Worm (Caenorhabditis elegans) whole organism, L4/young adult: ENCODE data around the gene lec-8.

Source experiments
- W03F9.2 ChIP-seq: fragments of 150-350 bp; optimal IDR thresholded peaks from 2 replicates; lab custom pipeline; 2014; ENCODE audit warnings: missing biosample characterization, missing genetic modification characterization
- dao-5 ChIP-seq: sonication (generic microtip); optimal IDR thresholded peaks from 2 replicates; lab custom pipeline; 2016; ENCODE audit warnings: missing genotype, missing genetic modification characterization, moderate library complexity, missing compliant biosample characterization
- him-1 ChIP-seq: sonication (generic microtip); optimal IDR thresholded peaks from 2 replicates; lab custom pipeline; 2016; ENCODE audit warnings: missing genotype, missing genetic modification reagents, missing genetic modification characterization, missing compliant biosample characterization

DNA sequence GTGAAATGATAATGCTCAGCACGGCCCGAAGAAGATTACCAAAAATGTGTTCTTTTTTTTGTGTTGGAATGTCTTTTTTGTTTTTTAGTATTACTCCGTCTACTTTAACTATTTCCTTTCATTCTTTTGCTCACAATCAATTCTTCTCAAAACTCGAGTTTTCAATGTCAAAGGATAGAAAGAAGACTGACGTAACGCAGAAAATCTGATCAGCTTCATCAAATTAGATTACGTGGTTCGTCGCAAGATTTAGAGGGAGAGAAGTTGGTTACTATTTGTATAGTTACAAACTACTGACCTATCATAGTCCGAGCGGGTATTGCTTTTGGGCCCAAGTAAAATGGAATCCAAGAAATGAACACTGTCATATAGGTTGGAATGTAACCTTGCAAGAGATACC is 46.8 kb upstream of the lec-8 start:
- no peak for TF ChIP-seq dao-5 (tag; lab: Kevin White, UChicago)
- TF ChIP-seq W03F9.2 (tag; lab: Kevin White, UChicago), result no peak
- TF ChIP-seq him-1 (tag; lab: Kevin White, UChicago), result no peak
